Worm (Caenorhabditis elegans): ENCODE data around the gene T27A8.7.

- TF ChIP-seq egl-27 (tag; optimal IDR thresholded peaks at IDR 0.05) = no peak
- no peak for TF ChIP-seq Y55F3AM.14 (GFP tag; optimal IDR thresholded peaks at IDR 0.05)
- no peak for TF ChIP-seq nhr-77 (tag; optimal IDR thresholded peaks at IDR 0.05)
- no peak for TF ChIP-seq nhr-237 (tag; optimal IDR thresholded peaks at IDR 0.05)
- no peak for TF ChIP-seq ama-1 (optimal IDR thresholded peaks at IDR 0.05)
- no peak for TF ChIP-seq lsy-2 (tag; optimal IDR thresholded peaks at IDR 0.05)
- no peak for TF ChIP-seq elt-3 (tag; optimal IDR thresholded peaks at IDR 0.05)
- TF ChIP-seq mdl-1 (tag; optimal IDR thresholded peaks at IDR 0.05) = no peak
- no peak for TF ChIP-seq ztf-1 (GFP tag; conservative IDR thresholded peaks at IDR 0.05)
Observed at ce11 chrX:16105863-16106262, 50.5 kb downstream of the T27A8.7 start.
